Fruit fly (Drosophila melanogaster) whole organism, pupa: ENCODE data around the gene CG6462.

Experiments
- CG13204 ChIP-seq: fragments of 200-800 bp; sonication (Bioruptor generic); optimal IDR thresholded peaks from 2 replicates; lab custom pipeline; 2018; ENCODE audit warnings: missing biosample characterization, mild to moderate bottlenecking, missing genetic modification characterization, moderate library complexity
- EcR ChIP-seq: fragments of 200-800 bp; sonication (Bioruptor generic); optimal IDR thresholded peaks from 3 replicates; lab custom pipeline; 2019; ENCODE audit warnings: missing biosample characterization, missing genetic modification characterization, mild to moderate bottlenecking, moderate library complexity, missing genetic modification reagents
- fd96Ca ChIP-seq: fragments of 200-800 bp; sonication (Bioruptor generic); IDR thresholded peaks from 3 replicates; pipeline ENCODE4 v1.3.6; 2022; ENCODE audit warnings: missing biosample characterization, missing genetic modification characterization

DNA sequence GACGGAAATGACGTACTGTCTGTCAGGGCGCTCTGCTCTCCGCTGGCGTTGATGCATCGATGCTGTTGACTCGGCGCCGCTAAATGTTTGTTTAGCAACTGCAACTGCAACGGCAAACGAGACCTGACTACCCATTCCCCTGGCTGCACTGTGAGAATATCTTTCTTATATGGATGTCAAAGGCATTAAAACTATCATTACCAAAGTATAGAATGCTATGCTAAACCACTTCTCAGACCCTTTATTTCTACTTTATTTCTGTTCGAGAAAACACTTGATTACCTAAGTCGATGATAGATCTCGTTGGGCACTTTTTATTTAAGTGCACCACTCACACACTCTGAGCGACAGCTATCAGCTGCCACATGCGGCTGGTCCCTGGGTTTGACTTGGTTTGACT lies 14.8 kb upstream of the CG6462 start:
- TF ChIP-seq CG13204 (GFP tag; lab: Kevin White, UChicago) (no peak), EcR (GFP tag; lab: Kevin White, UChicago) (no peak), fd96Ca (no peak)
